Worm (Caenorhabditis elegans) whole organism, L1 larva: ENCODE measurements around the gene tsfm-1.

Experiments used
- alr-1 ChIP-seq: fragments of 200-800 bp; sonication (Bioruptor generic); optimal IDR thresholded peaks from 2 replicates; lab custom pipeline; 2018; ENCODE audit warnings: borderline replicate concordance, mild to moderate bottlenecking, missing genetic modification characterization, missing compliant biosample characterization
- ama-1 ChIP-seq: fragments of 150-350 bp; optimal IDR thresholded peaks from 2 replicates; lab custom pipeline; 2014
- jun-1 ChIP-seq: fragments of 150-350 bp; optimal IDR thresholded peaks from 2 replicates; lab custom pipeline; 2014; ENCODE audit warnings: missing biosample characterization, missing genetic modification reagents, missing genetic modification characterization
- lin-13 ChIP-seq: fragments of 150-350 bp; optimal IDR thresholded peaks from 2 replicates; lab custom pipeline; 2014; ENCODE audit warnings: missing biosample characterization, missing genetic modification reagents, missing genetic modification characterization
- lin-15B ChIP-seq: fragments of 150-350 bp; sonication (generic microtip); optimal IDR thresholded peaks from 3 replicates; lab custom pipeline; 2014; ENCODE audit warnings: missing biosample characterization, missing genetic modification characterization
- lsy-2 ChIP-seq, 2 experiments: fragments of 150-350 bp; optimal IDR thresholded peaks; 2 replicates each; lab custom pipeline; 2014; ENCODE audit warnings: missing biosample characterization in 2 of 2, missing genetic modification characterization in 2 of 2
- nhr-237 ChIP-seq: fragments of 150-350 bp; optimal IDR thresholded peaks from 2 replicates; lab custom pipeline; 2014; ENCODE audit warnings: missing biosample characterization, missing genetic modification characterization
- pqm-1 ChIP-seq: sonication (generic microtip); optimal IDR thresholded peaks from 3 replicates; lab custom pipeline; 2017; ENCODE audit warnings: missing biosample characterization, missing genetic modification characterization
- snpc-4 ChIP-seq: fragments of 150-350 bp; optimal IDR thresholded peaks from 2 replicates; lab custom pipeline; 2014; ENCODE audit warnings: missing biosample characterization, missing genetic modification characterization

- no peak for TF ChIP-seq nhr-237 (tag; lab: Kevin White, UChicago)
- no peak for TF ChIP-seq lin-13 (GFP tag; lab: Kevin White, UChicago)
- no peak for TF ChIP-seq jun-1 (tag; lab: Kevin White, UChicago)
- no peak for TF ChIP-seq snpc-4 (tag; lab: Kevin White, UChicago)
- TF ChIP-seq pqm-1 (tag; lab: Kevin White, UChicago): no peak
- no peak for TF ChIP-seq lsy-2 (tag; optimal IDR thresholded peaks at IDR 0.05; lab: Kevin White, UChicago)
- no peak for TF ChIP-seq alr-1
- no peak for TF ChIP-seq ama-1
- TF ChIP-seq lin-15B: no peak
Observed at ce11 chrV:12295015-12295414, 23.7 kb upstream of the tsfm-1 start.
